Fruit fly (Drosophila melanogaster) whole organism, prepupa: Measurements from ENCODE around the gene Rbbp5.

Experiments
- CG10631 ChIP-seq: fragments of 200-800 bp; sonication (Bioruptor generic); optimal IDR thresholded peaks from 2 replicates; lab custom pipeline; 2016; ENCODE audit warnings: missing biosample characterization, missing genetic modification characterization
- cyc ChIP-seq: fragments of 200-800 bp; sonication (Bioruptor generic); optimal IDR thresholded peaks from 3 replicates; lab custom pipeline; 2016; ENCODE audit warnings: missing biosample characterization, missing genetic modification characterization

DNA sequence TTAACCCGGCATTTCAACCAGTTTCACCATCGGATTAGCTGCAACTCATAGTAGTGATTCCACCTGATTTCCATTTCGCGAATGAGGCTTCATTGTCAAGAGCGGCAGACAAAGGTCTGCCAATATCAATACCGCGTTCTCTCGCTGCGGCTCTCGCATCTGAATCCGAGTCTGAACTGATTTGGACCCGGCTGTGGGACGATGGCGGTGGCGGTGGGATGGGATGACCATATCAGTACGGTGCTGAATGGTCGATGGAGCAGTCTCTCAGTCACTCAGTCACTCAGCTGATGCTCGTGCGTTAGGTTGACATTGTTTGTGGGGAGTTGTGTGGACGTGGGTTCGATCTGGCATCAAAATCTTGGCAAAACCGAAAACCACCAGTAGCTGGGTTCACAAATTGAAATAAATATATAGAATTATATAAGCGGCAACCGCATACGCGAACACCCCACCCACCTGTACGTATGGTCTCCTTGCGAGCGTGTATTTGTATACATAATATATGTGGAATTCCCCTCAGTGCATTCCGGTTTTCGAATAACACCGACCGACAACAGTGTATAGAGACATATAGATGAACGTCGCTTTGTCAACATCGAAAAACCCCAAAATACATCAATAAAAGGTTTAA lies 30.7 kb downstream of the Rbbp5 start, which contains the start of gene Spn77Ba:
- TF ChIP-seq cyc (GFP tag; lab: Kevin White, UChicago) (no peak), CG10631 (no peak)
